Fruit fly (Drosophila melanogaster) whole organism, adult: Measurements from ENCODE around the gene CG14326.

Experiments used
- CG14711 ChIP-seq: fragments of 200-800 bp; sonication (Bioruptor generic); optimal IDR thresholded peaks from 2 replicates; lab custom pipeline; 2018; ENCODE audit warnings: missing biosample characterization, mild to moderate bottlenecking, missing genetic modification characterization, moderate library complexity
- CG33017 ChIP-seq: fragments of 200-800 bp; sonication (Bioruptor generic); optimal IDR thresholded peaks from 2 replicates; lab custom pipeline; 2018; ENCODE audit warnings: missing biosample characterization, mild to moderate bottlenecking, missing genetic modification characterization, moderate library complexity
- CG5204 ChIP-seq: fragments of 200-800 bp; sonication (Bioruptor generic); optimal IDR thresholded peaks from 2 replicates; lab custom pipeline; 2016; ENCODE audit warnings: missing biosample characterization, missing genetic modification characterization
- CG7045 ChIP-seq: fragments of 200-800 bp; sonication (Bioruptor generic); optimal IDR thresholded peaks from 2 replicates; lab custom pipeline; 2017; ENCODE audit warnings: missing biosample characterization, mild to moderate bottlenecking, missing genetic modification characterization
- CG7101 ChIP-seq: fragments of 200-800 bp; sonication (Bioruptor generic); optimal IDR thresholded peaks from 2 replicates; lab custom pipeline; 2018; ENCODE audit warnings: missing biosample characterization, mild to moderate bottlenecking, missing genetic modification characterization, moderate library complexity
- Hr96 ChIP-seq: fragments of 200-800 bp; sonication (Bioruptor generic); optimal IDR thresholded peaks from 2 replicates; lab custom pipeline; 2016; ENCODE audit warnings: missing biosample characterization, missing genetic modification characterization
- bab1 ChIP-seq: fragments of 200-800 bp; sonication (Bioruptor generic); optimal IDR thresholded peaks from 3 replicates; lab custom pipeline; 2019; ENCODE audit warnings: missing biosample characterization, mild to moderate bottlenecking, missing genetic modification characterization, moderate library complexity
- cic ChIP-seq: fragments of 200-800 bp; sonication (Bioruptor generic); optimal IDR thresholded peaks from 2 replicates; lab custom pipeline; 2017; ENCODE audit warnings: missing biosample characterization, mild to moderate bottlenecking, missing genetic modification characterization, moderate library complexity
- cnc ChIP-seq, 2 experiments: fragments of >200 bp; optimal IDR thresholded peaks; 2 replicates each; lab custom pipeline; 2017
- kay ChIP-seq: fragments of 200-800 bp; sonication (Bioruptor generic); peaks from one replicate; lab custom pipeline; 2016; ENCODE audit warnings: missing biosample characterization, missing genetic modification characterization, borderline replicate concordance
- pad ChIP-seq: fragments of 200-800 bp; sonication (Bioruptor generic); optimal IDR thresholded peaks from 3 replicates; lab custom pipeline; 2017; ENCODE audit warnings: missing biosample characterization, missing genetic modification characterization, mild to moderate bottlenecking, moderate library complexity, missing genetic modification reagents

DNA sequence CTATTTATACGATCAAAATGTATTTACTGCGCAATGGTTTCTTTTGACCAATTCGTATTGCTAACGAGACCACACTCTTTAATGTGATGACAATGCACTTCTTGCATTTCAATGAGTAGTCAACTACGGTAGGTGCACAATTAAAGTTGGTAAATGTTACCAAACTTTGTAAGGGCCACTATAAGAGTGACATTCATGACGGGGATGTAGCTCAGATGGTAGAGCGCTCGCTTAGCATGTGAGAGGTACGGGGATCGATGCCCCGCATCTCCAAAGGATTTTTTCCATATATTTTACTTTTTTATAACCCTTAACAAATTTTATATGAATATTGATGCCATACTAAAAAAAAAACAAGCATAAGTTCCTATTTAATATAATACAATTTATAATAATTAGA lies 49.1 kb downstream of the CG14326 start:
- no peak for TF ChIP-seq CG7101 (tag; lab: Kevin White, UChicago)
- TF ChIP-seq cic (GFP tag; lab: Kevin White, UChicago): no peak
- no peak for TF ChIP-seq pad
- TF ChIP-seq CG5204: no peak
- TF ChIP-seq CG7045 (GFP tag; lab: Kevin White, UChicago): no peak
- TF ChIP-seq Hr96 (GFP tag; lab: Kevin White, UChicago): no peak
- peak; percentile 14 for TF ChIP-seq bab1 (GFP tag; lab: Kevin White, UChicago)
- TF ChIP-seq cnc (optimal IDR thresholded peaks at IDR 0.05; lab: Kevin White, UChicago): no peak
- no peak for TF ChIP-seq kay
- TF ChIP-seq CG14711: no peak
- TF ChIP-seq CG33017: no peak
